Worm (Caenorhabditis elegans) whole organism, dauer: ENCODE data around the gene F16B4.2.

Experiments
- unc-62 ChIP-seq: sonication (generic microtip); optimal IDR thresholded peaks from 2 replicates; lab custom pipeline; 2017; ENCODE audit warnings: missing biosample characterization, missing genetic modification reagents, missing genetic modification characterization

The F16B4.2 gene

DNA sequence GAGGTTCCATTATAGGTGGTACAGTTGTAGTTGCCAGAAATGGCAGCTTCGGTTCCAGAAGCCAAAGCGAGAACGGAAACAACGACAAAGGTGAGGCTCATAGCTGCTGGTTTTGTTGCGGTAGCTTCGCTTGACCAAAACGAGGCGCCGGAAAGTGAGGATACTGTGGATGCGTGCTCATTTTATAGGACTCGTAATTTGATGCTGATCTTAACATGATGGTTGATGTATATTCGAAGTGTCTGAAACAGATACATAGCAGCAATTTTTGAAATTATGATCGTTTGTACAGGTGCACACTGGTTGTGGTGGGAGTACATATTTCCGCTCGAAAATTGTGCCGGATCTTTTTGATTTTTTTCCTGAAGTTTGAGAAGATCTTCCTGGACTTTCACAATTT is 30.3 kb downstream of the F16B4.2 start, which contains the start of gene Y46H3D.8:
Gene Y46H3D.8 (minus strand): TSS at position 101 of the 400 bp plus-strand sequence.
- no peak for TF ChIP-seq unc-62 (GFP tag; lab: Kevin White, UChicago)

DNA sequence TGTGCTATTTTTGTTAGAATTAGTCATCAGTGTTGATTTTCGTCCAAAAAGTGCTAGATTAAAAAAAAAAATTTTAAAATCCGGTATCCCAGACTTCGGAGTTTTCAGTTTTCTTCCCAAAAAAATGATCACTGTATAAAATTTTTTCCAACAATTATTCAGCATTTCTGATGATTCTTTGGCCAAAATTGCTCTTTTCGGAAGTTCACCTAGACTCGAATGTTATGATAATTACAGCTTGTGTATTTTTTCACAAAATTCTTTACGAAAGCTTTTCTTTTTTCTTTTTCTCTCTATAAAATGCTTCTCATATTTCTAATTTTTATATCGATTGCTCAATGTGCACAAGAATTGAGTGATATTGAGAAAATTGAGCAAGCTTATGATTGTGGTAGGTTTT is 30.9 kb downstream of the F16B4.2 start, which contains the start of gene irld-17:
Gene irld-17 (plus strand): TSS at position 301 of the 400 bp plus-strand sequence.
- no peak for TF ChIP-seq unc-62 (GFP tag; lab: Kevin White, UChicago)

DNA sequence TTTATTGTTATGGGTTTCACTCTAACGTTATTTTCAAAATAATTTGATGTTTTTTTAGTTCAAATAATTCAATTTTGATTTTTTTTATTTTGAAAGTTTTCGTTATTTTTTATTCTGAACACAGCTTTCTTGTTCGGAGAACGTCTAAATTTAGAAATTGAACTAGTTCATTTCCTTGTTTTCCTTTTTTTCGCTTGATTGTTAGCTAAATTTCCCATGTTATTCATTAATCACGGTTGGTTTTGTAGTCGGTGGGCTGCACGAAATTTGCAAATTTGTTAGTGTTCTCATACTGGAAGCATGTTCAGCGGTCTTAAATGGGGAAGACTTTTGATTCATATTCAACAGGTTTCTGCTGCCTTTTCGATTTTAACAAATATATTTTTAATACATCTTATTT is 35.0 kb downstream of the F16B4.2 start, which contains the start of gene str-222:
Gene str-222 (plus strand): TSS at position 301 of the 400 bp plus-strand sequence.
- TF ChIP-seq unc-62 (GFP tag; lab: Kevin White, UChicago) = no peak

DNA sequence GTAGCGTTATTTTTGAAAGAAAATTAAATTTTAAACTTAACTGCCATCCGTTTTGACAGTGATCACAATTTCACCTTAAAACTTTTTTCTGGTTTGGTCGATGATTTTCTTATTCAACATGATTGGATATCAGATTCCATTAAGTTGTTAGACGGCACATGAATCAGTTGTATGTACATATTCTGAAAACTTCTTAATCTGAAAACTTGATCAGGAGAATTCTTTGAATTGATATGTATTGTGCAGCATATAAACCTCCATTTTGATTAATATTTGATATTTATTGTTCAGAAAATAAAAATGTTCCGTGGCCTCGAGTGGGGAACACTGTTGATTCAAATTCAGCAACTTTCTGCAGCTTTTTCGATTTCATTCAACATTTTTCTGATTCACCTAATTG is 39.2 kb downstream of the F16B4.2 start, which contains the start of gene str-221:
Gene str-221 (plus strand): TSS at position 301 of the 400 bp plus-strand sequence.
- TF ChIP-seq unc-62 (GFP tag; lab: Kevin White, UChicago) = no peak

DNA sequence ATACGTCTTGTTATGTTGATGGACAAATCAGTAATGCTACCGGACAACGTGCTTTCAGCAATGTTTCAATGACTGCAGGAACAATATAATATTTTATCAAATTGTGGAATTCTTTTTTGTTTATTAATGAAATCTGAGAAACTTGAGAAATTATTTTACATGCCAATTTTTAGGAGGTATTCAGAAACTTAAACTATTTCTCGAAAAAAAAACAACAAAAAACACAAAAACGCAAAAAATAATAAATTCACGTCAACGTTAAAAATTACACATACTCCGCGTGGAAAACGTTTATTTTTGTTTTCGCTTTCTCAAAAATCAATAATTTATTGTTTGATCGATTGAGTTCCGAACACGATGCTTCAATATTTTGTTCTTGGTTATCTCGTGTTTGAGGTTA is 41.4 kb downstream of the F16B4.2 start, which contains the start of gene Y46H3D.1:
Gene Y46H3D.1 (plus strand): TSS at position 301 of the 400 bp plus-strand sequence.
- TF ChIP-seq unc-62 (GFP tag; lab: Kevin White, UChicago) = no peak

DNA sequence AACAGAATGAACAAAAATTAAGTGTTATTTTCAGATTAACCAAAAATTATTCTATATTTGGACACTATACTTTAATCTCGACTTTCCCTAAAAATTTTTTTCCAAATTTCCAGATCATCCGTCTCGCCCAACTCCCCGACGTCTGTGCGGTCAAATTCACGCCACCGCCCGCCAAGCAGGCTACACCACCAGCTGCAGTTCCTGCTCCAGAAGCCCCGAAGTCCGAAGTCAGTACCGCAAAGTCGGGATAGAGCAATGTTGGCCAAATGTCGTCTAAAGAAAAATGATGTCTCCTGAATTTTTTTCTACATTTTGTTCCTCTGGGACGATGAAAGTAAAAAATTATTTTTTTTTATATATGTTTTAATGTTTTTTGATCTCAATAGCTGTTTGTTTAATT is 41.9 kb downstream of the F16B4.2 start:
- TF ChIP-seq unc-62 (GFP tag; lab: Kevin White, UChicago) = no peak

DNA sequence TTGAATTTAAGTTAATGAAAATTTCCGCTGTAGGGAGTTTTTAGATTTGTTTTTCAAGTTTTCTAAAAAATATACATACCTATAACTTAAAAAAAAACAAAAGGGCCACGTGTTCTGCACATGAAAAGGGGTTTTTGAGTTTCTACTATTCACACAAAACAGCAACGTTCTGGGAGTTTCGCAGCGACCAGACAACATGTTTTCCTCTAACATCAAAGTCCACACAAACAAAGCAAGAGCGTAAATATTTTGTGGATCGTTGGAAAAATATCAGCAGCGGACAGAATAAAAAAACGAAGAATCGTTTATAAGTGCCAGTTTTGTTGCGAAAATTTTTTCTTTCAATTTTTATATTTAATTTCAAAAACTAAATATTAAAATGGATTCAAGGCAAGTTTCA is 43.0 kb downstream of the F16B4.2 start, which contains the start of gene alh-2:
Gene alh-2 (plus strand): TSS at position 284 of the 400 bp plus-strand sequence.
- no peak for TF ChIP-seq unc-62 (GFP tag; lab: Kevin White, UChicago)

DNA sequence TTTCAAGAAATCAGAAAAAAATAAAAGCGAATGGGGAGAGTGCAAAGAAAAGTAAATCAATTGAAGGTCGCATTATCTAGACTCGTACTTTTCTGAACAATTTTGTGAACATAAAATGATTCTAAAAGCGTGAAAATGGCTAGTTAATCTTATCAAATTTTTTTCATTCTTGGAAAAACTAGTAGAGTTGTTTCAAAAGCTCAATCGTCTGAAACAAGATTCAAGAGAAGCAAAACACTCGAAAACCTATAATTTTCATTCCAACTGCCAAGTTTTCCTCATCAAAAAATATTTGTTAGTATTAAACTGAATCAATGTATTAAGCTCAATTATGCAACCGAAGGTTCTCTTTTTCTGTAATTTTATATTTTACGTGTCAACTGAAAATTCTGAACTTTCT is 47.2 kb downstream of the F16B4.2 start, which contains the start of gene irld-45:
Gene irld-45 (plus strand): TSS at position 301 of the 400 bp plus-strand sequence.
- TF ChIP-seq unc-62 (GFP tag; lab: Kevin White, UChicago) = no peak

DNA sequence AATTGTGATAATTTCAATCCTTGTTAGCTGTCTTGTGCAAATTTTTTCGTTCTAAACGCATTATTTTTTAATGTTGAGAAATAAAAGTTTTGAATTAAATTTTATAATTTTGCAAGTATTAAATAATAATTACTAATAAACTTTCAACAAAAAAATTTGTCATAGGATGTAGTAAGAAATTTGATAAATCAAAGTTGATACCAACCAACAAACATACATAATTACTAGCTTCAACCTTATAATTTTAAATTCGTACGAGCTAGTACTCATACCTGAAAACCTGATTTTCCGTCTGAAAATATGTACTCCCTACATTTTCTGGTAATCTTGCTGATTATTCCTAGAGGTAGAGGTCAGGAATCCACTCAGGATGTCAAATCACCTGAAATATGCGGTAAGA is 50.2 kb downstream of the F16B4.2 start, which contains the start of gene irld-44:
Gene irld-44 (plus strand): TSS at position 301 of the 400 bp plus-strand sequence.
- no peak for TF ChIP-seq unc-62 (GFP tag; lab: Kevin White, UChicago)
